Worm (Caenorhabditis elegans) whole organism, late embryonic: ENCODE results near the gene ZK1240.5.

Experiments
- F13H6.1 ChIP-seq: sonication (generic microtip); optimal IDR thresholded peaks from 2 replicates; lab custom pipeline; 2016; ENCODE audit warnings: missing genetic modification characterization, missing compliant biosample characterization
- K02D7.2 ChIP-seq: sonication (generic microtip); optimal IDR thresholded peaks from 2 replicates; lab custom pipeline; 2017; ENCODE audit warnings: mild to moderate bottlenecking, missing genetic modification characterization, missing compliant biosample characterization
- T23F11.4 ChIP-seq: fragments of 200-800 bp; sonication (Bioruptor generic); optimal IDR thresholded peaks from 2 replicates; lab custom pipeline; 2018; ENCODE audit warnings: mild to moderate bottlenecking, missing genetic modification characterization, missing compliant biosample characterization
- ceh-19 ChIP-seq: fragments of 200-800 bp; sonication (Bioruptor generic); optimal IDR thresholded peaks from 2 replicates; lab custom pipeline; 2018; ENCODE audit warnings: mild to moderate bottlenecking, missing genetic modification characterization, missing compliant biosample characterization
- ceh-24 ChIP-seq: sonication (generic microtip); optimal IDR thresholded peaks from 2 replicates; lab custom pipeline; 2016; ENCODE audit warnings: mild to moderate bottlenecking, missing genetic modification characterization, missing compliant biosample characterization
- ceh-34 ChIP-seq: sonication (generic microtip); optimal IDR thresholded peaks from 2 replicates; lab custom pipeline; 2016; ENCODE audit warnings: mild to moderate bottlenecking, missing genetic modification characterization, missing compliant biosample characterization
- ceh-45 ChIP-seq: fragments of 200-800 bp; sonication (Bioruptor generic); IDR thresholded peaks from 2 replicates; pipeline ENCODE4 v1.3.6; 2022; ENCODE audit warnings: missing genetic modification reagents, missing genetic modification characterization, missing compliant biosample characterization
- ceh-6 ChIP-seq: fragments of 200-800 bp; sonication (Bioruptor generic); optimal IDR thresholded peaks from 2 replicates; lab custom pipeline; 2018; ENCODE audit warnings: mild to moderate bottlenecking, missing genetic modification characterization, missing compliant biosample characterization
- ceh-9 ChIP-seq: sonication (generic microtip); optimal IDR thresholded peaks from 2 replicates; lab custom pipeline; 2016; ENCODE audit warnings: mild to moderate bottlenecking, missing genetic modification characterization, inconsistent platforms, missing compliant biosample characterization
- che-1 ChIP-seq: sonication (generic microtip); optimal IDR thresholded peaks from 2 replicates; lab custom pipeline; 2016; ENCODE audit warnings: mild to moderate bottlenecking, missing genetic modification characterization, missing compliant biosample characterization
- dve-1 ChIP-seq: sonication (generic microtip); optimal IDR thresholded peaks from 2 replicates; lab custom pipeline; 2017; ENCODE audit warnings: antibody characterized with exemption, mild to moderate bottlenecking, missing genetic modification characterization, missing compliant biosample characterization
- eyg-1 ChIP-seq: sonication (generic microtip); optimal IDR thresholded peaks from 2 replicates; lab custom pipeline; 2016; ENCODE audit warnings: missing genotype, missing genetic modification characterization, missing compliant biosample characterization
- fkh-6 ChIP-seq: sonication (generic microtip); optimal IDR thresholded peaks from 2 replicates; lab custom pipeline; 2016; ENCODE audit warnings: missing genetic modification characterization, missing compliant biosample characterization
- gmeb-2 ChIP-seq: sonication (generic microtip); optimal IDR thresholded peaks from 2 replicates; lab custom pipeline; 2016; ENCODE audit warnings: missing genetic modification characterization, inconsistent platforms, missing compliant biosample characterization
- hlh-6 ChIP-seq: sonication (generic microtip); optimal IDR thresholded peaks from 2 replicates; lab custom pipeline; 2016; ENCODE audit warnings: missing genotype, missing genetic modification characterization, missing compliant biosample characterization
- hlh-8 ChIP-seq: sonication (generic microtip); optimal IDR thresholded peaks from 2 replicates; lab custom pipeline; 2016; ENCODE audit warnings: missing genotype, missing genetic modification characterization, missing compliant biosample characterization
- lim-6 ChIP-seq: sonication (generic microtip); optimal IDR thresholded peaks from 2 replicates; lab custom pipeline; 2016; ENCODE audit warnings: missing genetic modification characterization, missing compliant biosample characterization
- madf-2 ChIP-seq: sonication (generic microtip); optimal IDR thresholded peaks from 2 replicates; lab custom pipeline; 2017; ENCODE audit warnings: missing genetic modification characterization, missing compliant biosample characterization
- mec-3 ChIP-seq: sonication (generic microtip); optimal IDR thresholded peaks from 2 replicates; lab custom pipeline; 2016; ENCODE audit warnings: borderline replicate concordance, missing genetic modification characterization, missing compliant biosample characterization
- nhr-11 ChIP-seq: fragments of 150-350 bp; optimal IDR thresholded peaks from 2 replicates; lab custom pipeline; 2014; ENCODE audit warnings: missing biosample characterization, missing genetic modification characterization
- nhr-232 ChIP-seq: sonication (generic microtip); optimal IDR thresholded peaks from 2 replicates; lab custom pipeline; 2016; ENCODE audit warnings: missing genetic modification characterization, missing compliant biosample characterization
- pag-3 ChIP-seq: sonication (generic microtip); optimal IDR thresholded peaks from 2 replicates; lab custom pipeline; 2016; ENCODE audit warnings: missing compliant biosample characterization, missing genetic modification characterization, borderline replicate concordance
- pat-9 ChIP-seq: fragments of 200-800 bp; sonication (Bioruptor generic); optimal IDR thresholded peaks from 2 replicates; lab custom pipeline; 2018; ENCODE audit warnings: mild to moderate bottlenecking, missing genetic modification characterization, moderate library complexity, missing compliant biosample characterization
- pqm-1 ChIP-seq: sonication (generic microtip); optimal IDR thresholded peaks from 2 replicates; lab custom pipeline; 2016; ENCODE audit warnings: missing genetic modification characterization, missing compliant biosample characterization
- pros-1 ChIP-seq: fragments of 150-350 bp; optimal IDR thresholded peaks from 2 replicates; lab custom pipeline; 2014; ENCODE audit warnings: missing biosample characterization, missing genetic modification reagents, missing genetic modification characterization
- ref-2 ChIP-seq: sonication (generic microtip); optimal IDR thresholded peaks from 2 replicates; lab custom pipeline; 2016; ENCODE audit warnings: missing genetic modification characterization, missing compliant biosample characterization
- sdc-2 ChIP-seq: sonication (generic microtip); optimal IDR thresholded peaks from 2 replicates; lab custom pipeline; 2016; ENCODE audit warnings: missing genotype, missing genetic modification characterization, missing compliant biosample characterization
- sox-4 ChIP-seq: sonication (generic microtip); optimal IDR thresholded peaks from 2 replicates; lab custom pipeline; 2017; ENCODE audit warnings: mild to moderate bottlenecking, missing genetic modification characterization, inconsistent platforms, missing compliant biosample characterization
- tbx-2 ChIP-seq: sonication (generic microtip); optimal IDR thresholded peaks from 2 replicates; lab custom pipeline; 2016; ENCODE audit warnings: missing genetic modification characterization, missing compliant biosample characterization
- ttx-3 ChIP-seq: sonication (generic microtip); optimal IDR thresholded peaks from 2 replicates; lab custom pipeline; 2016; ENCODE audit warnings: missing genetic modification reagents, missing genetic modification characterization, missing compliant biosample characterization
- unc-3 ChIP-seq, 2 experiments: fragments of 200-800 bp in 1 of 2; sonication (Bioruptor generic) in 1 of 2; sonication (generic microtip) in 1 of 2; conservative IDR thresholded peaks in 1 of 2; optimal IDR thresholded peaks in 1 of 2; 2 replicates each; pipeline versions ENCODE4 v1.3.6 to Lab custom; 2016 to 2022; ENCODE audit warnings: missing compliant biosample characterization in 2 of 2, missing genetic modification characterization in 2 of 2, missing genetic modification reagents in 1 of 2
- unc-55 ChIP-seq: sonication (generic microtip); optimal IDR thresholded peaks from 2 replicates; lab custom pipeline; 2017; ENCODE audit warnings: missing biosample characterization, missing genetic modification reagents, missing genetic modification characterization
- unc-86 ChIP-seq: sonication (generic microtip); optimal IDR thresholded peaks from 2 replicates; lab custom pipeline; 2016; ENCODE audit warnings: missing genetic modification characterization, missing compliant biosample characterization

The ZK1240.5 gene

DNA sequence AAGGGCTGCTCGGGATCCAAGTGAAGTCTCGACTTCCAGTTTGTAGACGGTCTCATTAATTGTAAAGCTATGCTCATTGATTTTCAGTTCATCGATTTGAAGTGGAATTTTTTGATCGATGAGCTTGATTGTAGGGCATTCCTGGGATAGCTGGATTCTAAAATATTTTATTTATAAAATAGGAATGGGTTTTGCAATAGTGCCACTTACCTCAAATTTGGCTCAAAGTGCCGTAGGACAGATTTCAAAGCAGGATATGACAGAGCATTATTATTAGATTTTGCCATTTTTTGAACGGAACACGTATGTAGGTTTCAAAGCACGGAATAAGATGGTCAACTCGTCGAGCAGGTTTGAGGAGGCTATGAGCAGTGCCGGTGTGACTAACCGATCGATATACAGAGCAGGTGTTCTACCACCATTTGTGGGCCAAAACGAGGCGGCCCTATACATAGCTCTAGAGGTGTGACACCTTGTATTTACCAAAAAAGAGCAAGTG, 21.9 kb downstream of the ZK1240.5 start, which contains the start of gene fbxc-25:
fbxc-25 (minus strand) TSS at position 449 of the 499 bp plus-strand sequence.
- TF ChIP-seq pqm-1: no peak
- no peak for TF ChIP-seq lim-6 (tag; lab: Kevin White, UChicago)
- no peak for TF ChIP-seq ceh-19 (GFP tag; lab: Kevin White, UChicago)
- TF ChIP-seq ceh-34 (tag; lab: Kevin White, UChicago): no peak
- TF ChIP-seq tbx-2 (tag; lab: Kevin White, UChicago): no peak
- no peak for TF ChIP-seq pros-1
- TF ChIP-seq F13H6.1 (tag; lab: Kevin White, UChicago): no peak
- no peak for TF ChIP-seq nhr-232 (tag; lab: Kevin White, UChicago)
- no peak for TF ChIP-seq T23F11.4 (GFP tag; lab: Kevin White, UChicago)
- TF ChIP-seq hlh-8: no peak

DNA sequence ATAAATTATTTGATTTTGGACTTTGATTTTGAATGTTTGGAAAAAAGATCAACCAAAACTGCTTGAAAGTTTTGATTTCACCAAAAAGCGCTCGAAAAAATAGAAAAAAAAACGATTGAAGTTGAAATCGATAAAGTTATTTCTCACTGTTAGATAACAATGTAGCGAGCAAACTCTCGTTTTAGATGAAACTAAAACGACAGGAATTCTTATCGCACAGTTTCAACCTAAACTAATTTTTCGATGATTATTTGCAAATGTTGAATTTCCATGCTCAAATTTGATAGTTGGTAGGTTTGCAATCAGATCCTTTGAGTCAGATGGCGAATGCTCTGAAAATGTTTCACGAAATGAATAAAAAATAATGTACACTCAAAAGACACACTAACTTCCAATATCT, 25.2 kb downstream of the ZK1240.5 start:
- TF ChIP-seq eyg-1 (no peak), K02D7.2 (tag; lab: Kevin White, UChicago) (no peak)

DNA sequence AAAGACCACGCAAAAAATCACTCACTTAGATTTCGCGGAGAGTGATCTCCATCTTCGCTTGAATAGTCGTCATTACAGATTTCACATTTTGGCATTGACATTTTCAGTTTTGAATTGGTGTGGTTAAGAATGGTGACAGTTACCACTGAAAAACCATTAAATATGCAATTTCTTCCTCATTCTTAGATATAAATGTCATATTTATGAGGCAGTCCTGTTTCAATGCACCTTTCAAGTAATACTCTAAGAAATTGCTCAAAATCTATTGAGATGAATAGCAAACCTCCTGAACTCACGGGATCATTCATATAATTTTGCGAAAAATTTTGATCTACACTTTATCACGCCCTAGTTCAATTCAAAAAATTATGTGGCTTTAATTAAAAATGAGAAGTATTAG, 25.7 kb downstream of the ZK1240.5 start, which contains the start of gene K09F6.7:
K09F6.7 (minus strand) TSS at position 101 of the 400 bp plus-strand sequence.
- TF ChIP-seq gmeb-2 (no peak), sdc-2 (tag; lab: Kevin White, UChicago) (no peak), ttx-3 (tag; lab: Kevin White, UChicago) (no peak), mec-3 (tag; lab: Kevin White, UChicago) (no peak), sox-4 (tag; lab: Kevin White, UChicago) (no peak)

DNA sequence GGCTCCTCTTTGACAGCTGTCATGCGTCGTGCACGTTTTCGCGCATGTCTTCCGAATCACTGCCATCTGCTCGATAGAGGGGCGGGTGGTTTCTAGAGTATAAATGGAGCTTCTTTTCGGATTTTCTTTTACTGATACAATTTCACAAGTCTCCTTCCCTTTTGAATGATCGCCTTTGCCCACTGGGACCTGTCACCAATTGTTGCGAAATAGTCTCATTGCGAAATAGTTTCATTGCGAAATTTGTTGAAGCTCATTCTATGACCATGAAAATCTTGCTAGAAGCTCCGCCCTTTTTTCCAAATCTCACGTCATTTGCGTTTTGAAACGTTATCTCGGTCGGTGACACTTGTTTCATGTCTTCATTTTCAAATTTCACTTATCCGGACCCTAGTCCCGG, 28.3 kb downstream of the ZK1240.5 start:
- TF ChIP-seq unc-55: peak; percentile 87
- TF ChIP-seq che-1 (tag; lab: Kevin White, UChicago): no peak
- no peak for TF ChIP-seq unc-3 (GFP tag; conservative IDR thresholded peaks at IDR 0.05; lab: Robert Waterston, UW)
- TF ChIP-seq unc-3 (tag; optimal IDR thresholded peaks at IDR 0.05; lab: Kevin White, UChicago): peak; percentile 50
- no peak for TF ChIP-seq nhr-232 (tag; lab: Kevin White, UChicago)

DNA sequence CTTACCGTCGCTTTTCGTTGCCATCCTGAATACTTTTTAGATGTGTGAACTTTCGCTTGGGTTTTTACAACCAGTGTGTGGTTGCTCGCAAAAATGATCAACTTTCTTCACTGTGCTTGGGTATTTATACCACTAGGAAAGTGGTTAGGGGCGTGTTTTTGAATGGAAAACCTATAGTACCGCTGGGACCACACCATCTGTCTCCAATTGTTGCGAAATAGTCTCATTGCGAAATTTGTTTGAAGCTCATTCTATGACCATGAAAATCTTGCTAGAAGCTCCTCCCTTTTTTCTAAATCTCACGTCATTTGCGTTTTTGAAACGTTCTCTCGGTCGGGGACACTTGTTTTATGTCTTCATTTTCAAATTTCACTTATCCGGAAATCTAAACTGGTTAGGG, 28.9 kb downstream of the ZK1240.5 start, which contains the start of the genes K09F6.10 and K09F6.13:
K09F6.10 (minus strand) TSS at position 86 of the 400 bp plus-strand sequence.
K09F6.13 (plus strand) TSS at position 317 of the 400 bp plus-strand sequence.
- TF ChIP-seq gmeb-2 (no peak), unc-86 (tag; lab: Kevin White, UChicago) (no peak), nhr-11 (tag; lab: Kevin White, UChicago) (no peak), che-1 (tag; lab: Kevin White, UChicago) (no peak), F13H6.1 (tag; lab: Kevin White, UChicago) (no peak), T23F11.4 (GFP tag; lab: Kevin White, UChicago) (no peak), ceh-45 (GFP tag; lab: Robert Waterston, UW) (no peak), dve-1 (tag; lab: Kevin White, UChicago) (no peak), pat-9 (tag; lab: Kevin White, UChicago) (no peak), fkh-6 (tag; lab: Kevin White, UChicago) (no peak), ttx-3 (tag; lab: Kevin White, UChicago) (no peak), madf-2 (no peak), ceh-24 (tag; lab: Kevin White, UChicago) (no peak), sdc-2 (tag; lab: Kevin White, UChicago) (no peak), ref-2 (tag; lab: Kevin White, UChicago) (no peak)

DNA sequence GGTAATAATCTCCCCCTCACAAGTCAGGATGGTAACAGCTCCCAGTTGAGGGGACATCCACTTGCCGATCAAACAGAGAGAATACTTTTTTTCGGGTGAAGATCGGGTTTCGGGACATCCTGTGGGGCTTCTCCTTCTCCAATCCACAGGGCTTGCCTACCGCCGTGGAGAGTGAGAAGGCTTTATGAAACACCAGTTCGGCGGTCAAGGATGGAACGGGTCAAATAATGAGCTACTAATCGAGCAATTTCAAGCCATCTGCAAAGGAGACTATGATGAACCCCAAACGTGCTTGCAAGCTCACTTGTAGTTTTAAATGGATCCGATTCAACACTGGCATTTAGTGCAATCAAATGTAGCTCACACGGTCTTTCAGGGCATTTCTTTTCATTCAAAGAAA, 33.0 kb downstream of the ZK1240.5 start:
- TF ChIP-seq hlh-6 (tag; lab: Kevin White, UChicago): no peak
- TF ChIP-seq ceh-9 (tag; lab: Kevin White, UChicago): no peak
- no peak for TF ChIP-seq ceh-6 (GFP tag; lab: Kevin White, UChicago)
- no peak for TF ChIP-seq pros-1
- no peak for TF ChIP-seq ref-2 (tag; lab: Kevin White, UChicago)
- no peak for TF ChIP-seq pag-3 (tag; lab: Kevin White, UChicago)
